Fruit fly (Drosophila melanogaster) whole organism, wandering third instar larva: ENCODE data around the gene Rad17.

Experiments used
- N ChIP-seq: fragments of >200 bp; optimal IDR thresholded peaks from 2 replicates; lab custom pipeline; 2018; ENCODE audit warnings: missing biosample characterization, missing external identifiers, missing genetic modification characterization
- OdsH ChIP-seq: fragments of 200-800 bp; sonication (Bioruptor generic); optimal IDR thresholded peaks from 2 replicates; lab custom pipeline; 2016; ENCODE audit warnings: missing biosample characterization, mild to moderate bottlenecking, missing genetic modification characterization
- br ChIP-seq: fragments of 200-800 bp; sonication (Bioruptor generic); optimal IDR thresholded peaks from 2 replicates; lab custom pipeline; 2016; ENCODE audit warnings: missing biosample characterization, missing genetic modification characterization
- usp ChIP-seq: fragments of >200 bp; optimal IDR thresholded peaks from 2 replicates; lab custom pipeline; 2017; ENCODE audit warnings: missing biosample characterization, missing genetic modification characterization
- woc ChIP-seq: sonication (Bioruptor generic); optimal IDR thresholded peaks from 2 replicates; lab custom pipeline; 2016; ENCODE audit warnings: missing biosample characterization, mild to moderate bottlenecking, missing genetic modification characterization

dm6 chr3R:14683928-14684327, 20.9 kb upstream of the Rad17 start:
- no peak for TF ChIP-seq usp (GFP tag; lab: Kevin White, UChicago)
- TF ChIP-seq br (GFP tag; lab: Kevin White, UChicago) = peak; percentile 9
- peak; percentile 3 for TF ChIP-seq woc (GFP tag; lab: Kevin White, UChicago)
- peak; percentile 35 for TF ChIP-seq OdsH (GFP tag; lab: Kevin White, UChicago)
- TF ChIP-seq N (GFP tag; lab: Kevin White, UChicago) = no peak
